Fruit fly (Drosophila melanogaster) whole organism, embryonic: ENCODE data around the gene Rrp46.

Experiments used
- Asciz ChIP-seq: fragments of 200-800 bp; sonication (Bioruptor generic); optimal IDR thresholded peaks from 2 replicates; lab custom pipeline; 2017; ENCODE audit warnings: missing biosample characterization, mild to moderate bottlenecking, missing genetic modification characterization, missing genetic modification reagents
- B-H2 ChIP-seq: fragments of 200-800 bp; sonication (Bioruptor generic); optimal IDR thresholded peaks from 2 replicates; lab custom pipeline; 2018; ENCODE audit warnings: missing biosample characterization, mild to moderate bottlenecking, missing genetic modification characterization
- CG10147 ChIP-seq: fragments of 200-800 bp; sonication (Bioruptor generic); optimal IDR thresholded peaks from 2 replicates; lab custom pipeline; 2019; ENCODE audit warnings: missing biosample characterization, mild to moderate bottlenecking, missing genetic modification characterization, moderate library complexity
- CG10274 ChIP-seq: fragments of 200-800 bp; sonication (Bioruptor generic); optimal IDR thresholded peaks from 3 replicates; lab custom pipeline; 2017; ENCODE audit warnings: missing biosample characterization, mild to moderate bottlenecking, missing genetic modification characterization
- CG10654 ChIP-seq: fragments of 200-800 bp; sonication (Bioruptor generic); optimal IDR thresholded peaks from 2 replicates; lab custom pipeline; 2016; ENCODE audit warnings: missing biosample characterization, missing genetic modification characterization
- CG11093 ChIP-seq: fragments of 200-800 bp; sonication (Bioruptor generic); IDR thresholded peaks from 3 replicates; pipeline ENCODE4 v1.3.6; 2022; ENCODE audit warnings: missing biosample characterization, missing genetic modification characterization
- CG12769 ChIP-seq: fragments of 200-800 bp; sonication (Bioruptor generic); optimal IDR thresholded peaks from 2 replicates; lab custom pipeline; 2019; ENCODE audit warnings: missing biosample characterization, mild to moderate bottlenecking, missing genetic modification characterization, moderate library complexity
- CG13624 ChIP-seq: fragments of 200-800 bp; sonication (Bioruptor generic); optimal IDR thresholded peaks from 2 replicates; lab custom pipeline; 2016; ENCODE audit warnings: missing biosample characterization, missing genetic modification characterization
- CG1647 ChIP-seq: fragments of 200-800 bp; sonication (Bioruptor generic); optimal IDR thresholded peaks from 3 replicates; lab custom pipeline; 2016; ENCODE audit warnings: missing biosample characterization, missing genetic modification characterization
- CG17186 ChIP-seq: fragments of 200-800 bp; sonication (Bioruptor generic); optimal IDR thresholded peaks from 3 replicates; lab custom pipeline; 2017; ENCODE audit warnings: missing biosample characterization, missing genetic modification reagents, missing genetic modification characterization
- CG18599 ChIP-seq: fragments of 200-800 bp; sonication (Bioruptor generic); optimal IDR thresholded peaks from 3 replicates; lab custom pipeline; 2017; ENCODE audit warnings: missing biosample characterization, missing genetic modification characterization, mild to moderate bottlenecking, moderate library complexity, missing genetic modification reagents
- CG2116 ChIP-seq: fragments of 200-800 bp; sonication (Bioruptor generic); optimal IDR thresholded peaks from 3 replicates; lab custom pipeline; 2018; ENCODE audit warnings: missing biosample characterization, mild to moderate bottlenecking, missing genetic modification characterization
- CG2120 ChIP-seq: fragments of 200-800 bp; sonication (Bioruptor generic); optimal IDR thresholded peaks from 3 replicates; lab custom pipeline; 2016; ENCODE audit warnings: missing biosample characterization, missing genetic modification characterization
- CG33213 ChIP-seq: fragments of 200-800 bp; sonication (Bioruptor generic); optimal IDR thresholded peaks from 3 replicates; lab custom pipeline; 2016; ENCODE audit warnings: missing biosample characterization, missing genetic modification characterization
- CG4707 ChIP-seq: fragments of 200-800 bp; sonication (Bioruptor generic); optimal IDR thresholded peaks from 2 replicates; lab custom pipeline; 2018; ENCODE audit warnings: missing biosample characterization, mild to moderate bottlenecking, missing genetic modification characterization, moderate library complexity
- CG6689 ChIP-seq: fragments of 200-800 bp; sonication (Bioruptor generic); IDR thresholded peaks from 2 replicates; pipeline ENCODE4 v1.3.6; 2022; ENCODE audit warnings: missing biosample characterization, missing genetic modification characterization
- CG6791 ChIP-seq: fragments of 200-800 bp; sonication (Bioruptor generic); IDR thresholded peaks from 3 replicates; pipeline ENCODE4 v1.3.6; 2022; ENCODE audit warnings: missing biosample characterization, missing genetic modification characterization; ENCODE audit not compliant: partially characterized antibody
- CG7987 ChIP-seq: fragments of 200-800 bp; sonication (Bioruptor generic); optimal IDR thresholded peaks from 2 replicates; lab custom pipeline; 2018; ENCODE audit warnings: missing biosample characterization, mild to moderate bottlenecking, missing genetic modification characterization, moderate library complexity
- CG8281 ChIP-seq: fragments of 200-800 bp; sonication (Bioruptor generic); optimal IDR thresholded peaks from 2 replicates; lab custom pipeline; 2018; ENCODE audit warnings: missing biosample characterization, mild to moderate bottlenecking, missing genetic modification characterization, moderate library complexity
- CG8290 ChIP-seq, 3 experiments: fragments of 200-800 bp; sonication (Bioruptor generic); optimal IDR thresholded peaks; 2 replicates each; lab custom pipeline; 2016 to 2019; ENCODE audit warnings: missing biosample characterization in 3 of 3, missing genetic modification characterization in 3 of 3, mild to moderate bottlenecking in 2 of 3, moderate library complexity in 1 of 3
- CoRest ChIP-seq: fragments of 200-800 bp; sonication (Bioruptor generic); optimal IDR thresholded peaks from 3 replicates; lab custom pipeline; 2018; ENCODE audit warnings: missing biosample characterization, mild to moderate bottlenecking, missing genetic modification characterization, moderate library complexity
- Doc3 ChIP-seq: fragments of 200-800 bp; sonication (Bioruptor generic); IDR thresholded peaks from 3 replicates; pipeline ENCODE4 v1.3.6; 2022; ENCODE audit warnings: missing biosample characterization, missing genetic modification characterization; ENCODE audit not compliant: partially characterized antibody
- Fer1 ChIP-seq: fragments of 200-800 bp; sonication (Bioruptor generic); optimal IDR thresholded peaks from 2 replicates; lab custom pipeline; 2017; ENCODE audit warnings: missing biosample characterization, mild to moderate bottlenecking, missing genetic modification characterization
- Gug ChIP-seq: fragments of 200-800 bp; sonication (Bioruptor generic); IDR thresholded peaks from 4 replicates; pipeline ENCODE4 v1.3.6; 2022; ENCODE audit warnings: missing biosample characterization, missing genetic modification characterization
- Hand ChIP-seq: fragments of 200-800 bp; sonication (Bioruptor generic); optimal IDR thresholded peaks from 2 replicates; lab custom pipeline; 2017; ENCODE audit warnings: mild to moderate bottlenecking, missing biosample characterization, missing genetic modification reagents, missing genetic modification characterization
- Lim3 ChIP-seq: fragments of 200-800 bp; sonication (Bioruptor generic); IDR thresholded peaks from 2 replicates; pipeline ENCODE4 v1.3.6; 2022; ENCODE audit warnings: missing biosample characterization, missing genetic modification characterization
- Max ChIP-seq: fragments of 200-800 bp; sonication (Bioruptor generic); optimal IDR thresholded peaks from 2 replicates; lab custom pipeline; 2016; ENCODE audit warnings: missing biosample characterization, mild to moderate bottlenecking, missing genetic modification characterization
- Myb ChIP-seq: fragments of 200-800 bp; sonication (Bioruptor generic); optimal IDR thresholded peaks from 2 replicates; lab custom pipeline; 2016; ENCODE audit warnings: missing biosample characterization, missing genetic modification characterization
- NC2α ChIP-seq: fragments of 200-800 bp; sonication (Bioruptor generic); optimal IDR thresholded peaks from 2 replicates; lab custom pipeline; 2016; ENCODE audit warnings: missing biosample characterization, missing genetic modification characterization
- Neu2 ChIP-seq: fragments of 200-800 bp; sonication (Bioruptor generic); optimal IDR thresholded peaks from 3 replicates; lab custom pipeline; 2016; ENCODE audit warnings: missing biosample characterization, missing genetic modification characterization, borderline replicate concordance
- Poxn ChIP-seq: fragments of 200-800 bp; sonication (Bioruptor generic); IDR thresholded peaks from 2 replicates; pipeline ENCODE4 v1.3.6; 2022; ENCODE audit warnings: missing biosample characterization, missing genetic modification characterization
- Ravus ChIP-seq: fragments of 200-800 bp; sonication (Bioruptor generic); IDR thresholded peaks from 2 replicates; pipeline ENCODE4 v1.3.6; 2022; ENCODE audit warnings: missing biosample characterization, missing genetic modification characterization
- TFAM ChIP-seq: fragments of 200-800 bp; sonication (Bioruptor generic); optimal IDR thresholded peaks from 2 replicates; lab custom pipeline; 2017; ENCODE audit warnings: missing biosample characterization, missing genetic modification characterization, inconsistent platforms
- Xbp1 ChIP-seq: fragments of 200-800 bp; sonication (Bioruptor generic); optimal IDR thresholded peaks from 3 replicates; lab custom pipeline; 2016; ENCODE audit warnings: missing biosample characterization, mild to moderate bottlenecking, missing genetic modification characterization
- ato ChIP-seq: fragments of 200-800 bp; sonication (Bioruptor generic); IDR thresholded peaks from 2 replicates; pipeline ENCODE4 v1.3.6; 2022; ENCODE audit warnings: missing biosample characterization, missing genetic modification characterization; ENCODE audit not compliant: partially characterized antibody
- bab2 ChIP-seq: fragments of 200-800 bp; sonication (Bioruptor generic); optimal IDR thresholded peaks from 2 replicates; lab custom pipeline; 2016; ENCODE audit warnings: missing biosample characterization, missing genetic modification characterization
- bbx ChIP-seq: fragments of 200-800 bp; sonication (Bioruptor generic); IDR thresholded peaks from 2 replicates; pipeline ENCODE4 v1.3.6; 2022; ENCODE audit warnings: missing biosample characterization, missing genetic modification characterization; ENCODE audit not compliant: partially characterized antibody
- crp ChIP-seq, 2 experiments: fragments of 200-800 bp; sonication (Bioruptor generic); optimal IDR thresholded peaks; 2 replicates in 1 of 2; 3 replicates in 1 of 2; lab custom pipeline; 2017; ENCODE audit warnings: missing biosample characterization in 2 of 2, missing genetic modification characterization in 2 of 2, mild to moderate bottlenecking in 1 of 2, moderate library complexity in 1 of 2
- emc ChIP-seq: fragments of 200-800 bp; sonication (Bioruptor generic); optimal IDR thresholded peaks from 2 replicates; lab custom pipeline; 2016; ENCODE audit warnings: missing biosample characterization, missing genetic modification characterization
- exex ChIP-seq: fragments of 200-800 bp; sonication (Bioruptor generic); optimal IDR thresholded peaks from 4 replicates; lab custom pipeline; 2018; ENCODE audit warnings: missing biosample characterization, mild to moderate bottlenecking, missing genetic modification characterization, moderate library complexity
- gro ChIP-seq: fragments of 200-800 bp; sonication (Bioruptor generic); optimal IDR thresholded peaks from 2 replicates; lab custom pipeline; 2016; ENCODE audit warnings: missing biosample characterization, missing genetic modification characterization
- ind ChIP-seq: fragments of 200-800 bp; sonication (Bioruptor generic); optimal IDR thresholded peaks from 3 replicates; lab custom pipeline; 2016; ENCODE audit warnings: missing biosample characterization, missing genetic modification characterization
- nom ChIP-seq: fragments of 200-800 bp; sonication (Bioruptor generic); optimal IDR thresholded peaks from 2 replicates; lab custom pipeline; 2017; ENCODE audit warnings: missing biosample characterization, missing genetic modification characterization, mild to moderate bottlenecking, moderate library complexity, missing genetic modification reagents
- org-1 ChIP-seq: fragments of 200-800 bp; sonication (Bioruptor generic); optimal IDR thresholded peaks from 2 replicates; lab custom pipeline; 2017; ENCODE audit warnings: missing biosample characterization, missing genetic modification characterization
- salm ChIP-seq: fragments of 200-800 bp; sonication (Bioruptor generic); optimal IDR thresholded peaks from 2 replicates; lab custom pipeline; 2018; ENCODE audit warnings: missing biosample characterization, mild to moderate bottlenecking, missing genetic modification characterization
- tna ChIP-seq: fragments of 200-800 bp; sonication (Bioruptor generic); IDR thresholded peaks from 2 replicates; pipeline ENCODE4 v1.3.6; 2022; ENCODE audit warnings: missing biosample characterization, missing genetic modification characterization; ENCODE audit not compliant: partially characterized antibody

Rrp46 gene

DNA sequence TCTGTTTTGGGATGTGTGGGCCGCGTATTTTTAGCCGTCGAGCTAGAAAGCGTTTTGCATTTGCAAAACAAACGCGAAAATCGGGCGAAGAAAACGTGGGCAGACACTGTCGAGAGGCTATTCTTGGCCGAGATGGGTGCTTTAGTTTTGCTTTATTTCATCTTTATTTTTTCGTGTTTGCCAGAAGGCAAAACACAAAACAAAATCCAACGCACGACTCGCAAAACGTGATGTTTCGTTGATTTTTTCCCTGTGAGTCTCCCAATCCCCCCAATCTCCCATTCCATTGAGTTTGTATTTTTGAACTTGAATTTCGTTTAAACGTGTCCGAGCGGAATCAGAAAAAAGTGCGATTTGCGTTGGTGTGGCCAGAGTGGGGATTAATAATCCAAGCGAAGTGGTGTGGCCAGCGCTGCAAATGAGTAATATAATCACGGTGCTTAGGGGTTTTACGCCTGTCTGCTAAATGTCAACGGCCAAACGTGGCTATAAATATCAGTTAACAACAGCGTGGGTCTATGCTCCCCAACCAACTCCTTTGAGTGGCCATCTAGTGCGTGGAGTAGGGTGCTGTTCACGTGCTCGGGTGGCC is 23.1 kb upstream of the Rrp46 start (continued):
- no peak for TF ChIP-seq Lim3 (GFP tag; lab: Robert Waterston, UW)
- TF ChIP-seq Neu2: no peak
- TF ChIP-seq Doc3 (GFP tag; lab: Robert Waterston, UW): 0 out of 3 replicates have a peak, but pooled peaks have one; percentile 31
- no peak for TF ChIP-seq salm (tag; lab: Kevin White, UChicago)
- TF ChIP-seq CG12769 (tag; lab: Kevin White, UChicago): peak; percentile 71
- no peak for TF ChIP-seq CG8290 (GFP tag; optimal IDR thresholded peaks at IDR 0.05; lab: Kevin White, UChicago)
- TF ChIP-seq CG8290 (tag; optimal IDR thresholded peaks at IDR 0.05; lab: Kevin White, UChicago): peak in 1 of 2 experiments; percentile 1
- no peak for TF ChIP-seq NC2α (GFP tag; lab: Kevin White, UChicago)
- TF ChIP-seq ato: peak; percentile 36; the same call in 1 of the 2 replicates
- no peak for TF ChIP-seq ind (GFP tag; lab: Kevin White, UChicago)
- TF ChIP-seq bbx (GFP tag; lab: Robert Waterston, UW): 0 out of 2 replicates have a peak, but pooled peaks have one; percentile 20
- TF ChIP-seq TFAM (GFP tag; lab: Kevin White, UChicago): no peak
- no peak for TF ChIP-seq CG6689 (GFP tag; lab: Robert Waterston, UW)

dm6 chr3R:10390914-10391377 is 22.2 kb upstream of the Rrp46 start:
- TF ChIP-seq CG7987 (GFP tag; lab: Kevin White, UChicago) (peak; percentile 11), B-H2 (GFP tag; lab: Kevin White, UChicago) (peak; percentile 11), CG4707 (no peak), Xbp1 (GFP tag; lab: Kevin White, UChicago) (no peak), CG17186 (GFP tag; lab: Kevin White, UChicago) (no peak), crp (GFP tag; optimal IDR thresholded peaks at IDR 0.05; lab: Kevin White, UChicago) (no peak), tna (GFP tag; lab: Robert Waterston, UW) (no peak), CG11093 (GFP tag; lab: Robert Waterston, UW) (no peak), CG2116 (GFP tag; lab: Kevin White, UChicago) (no peak), Asciz (GFP tag; lab: Kevin White, UChicago) (peak; percentile 43), CoRest (no peak), emc (GFP tag; lab: Kevin White, UChicago) (no peak), CG6791 (GFP tag; lab: Robert Waterston, UW) (no peak), nom (peak; percentile 35), CG13624 (GFP tag; lab: Kevin White, UChicago) (peak; percentile 12), CG2120 (GFP tag; lab: Kevin White, UChicago) (peak; percentile 16), CG18599 (GFP tag; lab: Kevin White, UChicago) (peak; percentile 61), gro (GFP tag; lab: Kevin White, UChicago) (peak; percentile 62), org-1 (GFP tag; lab: Kevin White, UChicago) (no peak), Ravus (GFP tag; lab: Robert Waterston, UW) (no peak), Poxn (GFP tag; lab: Robert Waterston, UW) (no peak), bab2 (GFP tag; lab: Kevin White, UChicago) (peak; percentile 60), Gug (no peak), Hand (GFP tag; lab: Kevin White, UChicago) (peak; percentile 23), CG10654 (no peak), Max (GFP tag; lab: Kevin White, UChicago) (peak; percentile 4), exex (tag; lab: Kevin White, UChicago) (peak; percentile 77), CG1647 (GFP tag; lab: Kevin White, UChicago) (peak; percentile 30), Fer1 (peak; percentile 42), Myb (GFP tag; lab: Kevin White, UChicago) (no peak), CG8281 (tag; lab: Kevin White, UChicago) (peak; percentile 1), CG10147 (GFP tag; lab: Kevin White, UChicago) (peak; percentile 23), CG33213 (GFP tag; lab: Kevin White, UChicago) (peak; percentile 45), CG8290 (GFP tag; optimal IDR thresholded peaks at IDR 0.05; lab: Kevin White, UChicago) (no peak), CG8290 (tag; optimal IDR thresholded peaks at IDR 0.05; lab: Kevin White, UChicago) (peak in 1 of 2 experiments; percentile 42), CG10274 (GFP tag; lab: Kevin White, UChicago) (peak; percentile 17), NC2α (GFP tag; lab: Kevin White, UChicago) (no peak)
